Fruit fly (Drosophila melanogaster) S2 (cell line): ENCODE measurements around the gene Uba2.

ENCODE experiments used
- CG8478 ChIP-seq: fragments of >200 bp; optimal IDR thresholded peaks from 2 replicates; lab custom pipeline; 2018
- CTCF ChIP-seq, 2 experiments: fragments of >200 bp; optimal IDR thresholded peaks; 2 replicates each; lab custom pipeline; 2018

DNA sequence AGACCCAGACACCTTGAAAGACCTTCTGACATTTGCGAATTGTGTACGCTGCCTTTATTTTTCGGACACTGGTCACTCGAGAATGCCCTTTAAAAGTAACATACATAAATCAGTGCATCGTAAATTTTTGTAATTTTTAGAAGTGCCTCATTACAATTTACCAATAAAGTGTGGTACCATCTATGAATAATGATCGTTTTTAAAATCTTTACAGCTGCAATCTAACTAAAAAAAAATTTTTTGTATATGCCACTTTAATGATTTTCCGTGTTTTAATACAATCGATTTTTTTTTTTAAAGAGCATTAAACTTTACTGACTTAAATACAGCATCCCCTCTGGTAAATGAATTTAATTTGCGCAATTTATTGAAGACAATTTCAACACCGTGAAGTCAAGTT is 29.5 kb upstream of the Uba2 start:
- no peak for TF ChIP-seq CTCF (optimal IDR thresholded peaks at IDR 0.05; lab: Kevin White, UChicago)
- TF ChIP-seq CG8478 (lab: Kevin White, UChicago), result no peak
